Fruit fly (Drosophila melanogaster) whole organism, embryonic: Measurements from ENCODE around the gene RpS15Aa.
A peak's percentile ranks its signal among the peaks of the same experiment; 100 is the strongest.

ENCODE experiments used
- ATbp ChIP-seq: fragments of 200-800 bp; sonication (Bioruptor generic); optimal IDR thresholded peaks from 2 replicates; lab custom pipeline; 2017; ENCODE audit warnings: missing biosample characterization, mild to moderate bottlenecking, missing genetic modification characterization, missing genetic modification reagents
- Antp ChIP-seq: fragments of 200-800 bp; sonication (Bioruptor generic); optimal IDR thresholded peaks from 3 replicates; lab custom pipeline; 2016; ENCODE audit warnings: missing biosample characterization, missing genetic modification characterization
- Asciz ChIP-seq: fragments of 200-800 bp; sonication (Bioruptor generic); optimal IDR thresholded peaks from 2 replicates; lab custom pipeline; 2017; ENCODE audit warnings: missing biosample characterization, mild to moderate bottlenecking, missing genetic modification characterization, missing genetic modification reagents
- CG10321 ChIP-seq: fragments of 200-800 bp; sonication (Bioruptor generic); IDR thresholded peaks from 2 replicates; pipeline ENCODE4 v1.3.6; 2022; ENCODE audit warnings: missing biosample characterization, missing genetic modification characterization
- CG10959 ChIP-seq: fragments of 200-800 bp; sonication (Bioruptor generic); IDR thresholded peaks from 2 replicates; pipeline ENCODE4 v1.3.6; 2022; ENCODE audit warnings: missing biosample characterization, missing genetic modification characterization
- CG1233 ChIP-seq: fragments of 200-800 bp; sonication (Bioruptor generic); optimal IDR thresholded peaks from 4 replicates; lab custom pipeline; 2018; ENCODE audit warnings: missing biosample characterization, mild to moderate bottlenecking, missing genetic modification characterization
- CG12744 ChIP-seq: fragments of 200-800 bp; sonication (Bioruptor generic); optimal IDR thresholded peaks from 2 replicates; lab custom pipeline; 2016; ENCODE audit warnings: missing biosample characterization, missing genetic modification characterization
- CG15601 ChIP-seq: fragments of 200-800 bp; sonication (Bioruptor generic); optimal IDR thresholded peaks from 3 replicates; lab custom pipeline; 2019; ENCODE audit warnings: missing biosample characterization, mild to moderate bottlenecking, missing genetic modification characterization, moderate library complexity
- CG1602 ChIP-seq: fragments of 200-800 bp; sonication (Bioruptor generic); optimal IDR thresholded peaks from 3 replicates; lab custom pipeline; 2016; ENCODE audit warnings: missing biosample characterization, missing genetic modification characterization
- CG17385 ChIP-seq: fragments of 200-800 bp; sonication (Bioruptor generic); optimal IDR thresholded peaks from 3 replicates; lab custom pipeline; 2018; ENCODE audit warnings: missing biosample characterization, mild to moderate bottlenecking, missing genetic modification characterization
- CG18619 ChIP-seq: fragments of 200-800 bp; sonication (Bioruptor generic); optimal IDR thresholded peaks from 3 replicates; lab custom pipeline; 2017; ENCODE audit warnings: missing biosample characterization, mild to moderate bottlenecking, missing genetic modification characterization
- CG2199 ChIP-seq: fragments of 200-800 bp; sonication (Bioruptor generic); IDR thresholded peaks from 3 replicates; pipeline ENCODE4 v1.3.6; 2022; ENCODE audit warnings: missing biosample characterization, missing genetic modification characterization
- CG30431 ChIP-seq: fragments of 200-800 bp; sonication (Bioruptor generic); optimal IDR thresholded peaks from 2 replicates; lab custom pipeline; 2017; ENCODE audit warnings: missing biosample characterization, missing genetic modification characterization
- CG34224 ChIP-seq: fragments of 200-800 bp; sonication (Bioruptor generic); IDR thresholded peaks from 3 replicates; pipeline ENCODE4 v1.3.6; 2022; ENCODE audit warnings: missing biosample characterization, missing genetic modification characterization; ENCODE audit not compliant: partially characterized antibody
- CG3838 ChIP-seq: fragments of 200-800 bp; sonication (Bioruptor generic); optimal IDR thresholded peaks from 3 replicates; lab custom pipeline; 2016; ENCODE audit warnings: missing biosample characterization, missing genetic modification characterization
- CG4707 ChIP-seq: fragments of 200-800 bp; sonication (Bioruptor generic); optimal IDR thresholded peaks from 2 replicates; lab custom pipeline; 2018; ENCODE audit warnings: missing biosample characterization, mild to moderate bottlenecking, missing genetic modification characterization, moderate library complexity
- CG6813 ChIP-seq: fragments of 200-800 bp; sonication (Bioruptor generic); optimal IDR thresholded peaks from 2 replicates; lab custom pipeline; 2017; ENCODE audit warnings: missing biosample characterization, missing genetic modification characterization, mild to moderate bottlenecking, moderate library complexity, missing genetic modification reagents
- CG8089 ChIP-seq: fragments of 200-800 bp; sonication (Bioruptor generic); optimal IDR thresholded peaks from 3 replicates; lab custom pipeline; 2016; ENCODE audit warnings: missing biosample characterization, missing genetic modification characterization
- CG8359 ChIP-seq: fragments of 200-800 bp; sonication (Bioruptor generic); optimal IDR thresholded peaks from 2 replicates; lab custom pipeline; 2017; ENCODE audit warnings: missing biosample characterization, mild to moderate bottlenecking, missing genetic modification characterization, borderline replicate concordance
- D19A ChIP-seq: fragments of 200-800 bp; optimal IDR thresholded peaks from 3 replicates; lab custom pipeline; 2019; ENCODE audit warnings: missing biosample characterization, mild to moderate bottlenecking, missing genetic modification characterization, moderate library complexity
- D19B ChIP-seq: fragments of 200-800 bp; sonication (Bioruptor generic); optimal IDR thresholded peaks from 2 replicates; lab custom pipeline; 2017; ENCODE audit warnings: missing biosample characterization, mild to moderate bottlenecking, missing genetic modification characterization
- Dll ChIP-seq: fragments of 200-800 bp; sonication (Bioruptor generic); IDR thresholded peaks from 4 replicates; pipeline ENCODE4 v1.3.6; 2022; ENCODE audit warnings: missing biosample characterization, missing genetic modification characterization; ENCODE audit not compliant: partially characterized antibody
- ERR ChIP-seq: fragments of 200-800 bp; sonication (Bioruptor generic); optimal IDR thresholded peaks from 2 replicates; lab custom pipeline; 2016; ENCODE audit warnings: missing biosample characterization, missing genetic modification characterization
- Ets97D ChIP-seq: fragments of 200-800 bp; sonication (Bioruptor generic); optimal IDR thresholded peaks from 3 replicates; lab custom pipeline; 2016; ENCODE audit warnings: missing biosample characterization, missing genetic modification characterization
- Gsc ChIP-seq: fragments of 200-800 bp; sonication (Bioruptor generic); IDR thresholded peaks from 2 replicates; pipeline ENCODE4 v1.3.6; 2022; ENCODE audit warnings: missing biosample characterization, missing genetic modification characterization
- MBD-R2 ChIP-seq: fragments of 200-800 bp; sonication (Bioruptor generic); IDR thresholded peaks from 2 replicates; pipeline ENCODE4 v1.3.6; 2022; ENCODE audit warnings: missing biosample characterization, missing genetic modification characterization
- NfI ChIP-seq: fragments of 200-800 bp; sonication (Bioruptor generic); optimal IDR thresholded peaks from 3 replicates; lab custom pipeline; 2018; ENCODE audit warnings: missing biosample characterization, mild to moderate bottlenecking, missing genetic modification characterization, moderate library complexity
- Poxn ChIP-seq: fragments of 200-800 bp; sonication (Bioruptor generic); IDR thresholded peaks from 2 replicates; pipeline ENCODE4 v1.3.6; 2022; ENCODE audit warnings: missing biosample characterization, missing genetic modification characterization
- Rx ChIP-seq: fragments of 200-800 bp; sonication (Bioruptor generic); IDR thresholded peaks from 2 replicates; pipeline ENCODE4 v1.3.6; 2022; ENCODE audit warnings: missing biosample characterization, missing genetic modification characterization
- Sox102F ChIP-seq: fragments of 200-800 bp; sonication (Bioruptor generic); optimal IDR thresholded peaks from 2 replicates; lab custom pipeline; 2018; ENCODE audit warnings: missing biosample characterization, mild to moderate bottlenecking, missing genetic modification characterization, moderate library complexity
- Spps ChIP-seq: fragments of 200-800 bp; sonication (Bioruptor generic); optimal IDR thresholded peaks from 2 replicates; lab custom pipeline; 2018; ENCODE audit warnings: missing biosample characterization, mild to moderate bottlenecking, missing genetic modification characterization
- Sry-δ ChIP-seq: fragments of 200-800 bp; sonication (Bioruptor generic); optimal IDR thresholded peaks from 2 replicates; lab custom pipeline; 2016; ENCODE audit warnings: missing biosample characterization, missing genetic modification characterization
- Taf1 ChIP-seq: fragments of 200-800 bp; sonication (Bioruptor generic); IDR thresholded peaks from 2 replicates; pipeline ENCODE4 v1.3.6; 2022; ENCODE audit warnings: missing biosample characterization, missing genetic modification characterization
- aop ChIP-seq: fragments of 200-800 bp; sonication (Bioruptor generic); IDR thresholded peaks from 2 replicates; pipeline ENCODE4 v1.3.6; 2022; ENCODE audit warnings: missing biosample characterization, missing genetic modification characterization
- ase ChIP-seq: fragments of 200-800 bp; sonication (Bioruptor generic); IDR thresholded peaks from 3 replicates; pipeline ENCODE4 v1.3.6; 2022; ENCODE audit warnings: missing biosample characterization, missing genetic modification characterization
- bab2 ChIP-seq: fragments of 200-800 bp; sonication (Bioruptor generic); optimal IDR thresholded peaks from 2 replicates; lab custom pipeline; 2016; ENCODE audit warnings: missing biosample characterization, missing genetic modification characterization
- corto ChIP-seq: fragments of 200-800 bp; sonication (Bioruptor generic); optimal IDR thresholded peaks from 2 replicates; lab custom pipeline; 2016; ENCODE audit warnings: missing biosample characterization, mild to moderate bottlenecking, missing genetic modification characterization, moderate library complexity
- crc ChIP-seq: fragments of 200-800 bp; sonication (Bioruptor generic); optimal IDR thresholded peaks from 2 replicates; lab custom pipeline; 2016; ENCODE audit warnings: missing biosample characterization, missing genetic modification characterization
- cwo ChIP-seq: fragments of 200-800 bp; sonication (Bioruptor generic); optimal IDR thresholded peaks from 3 replicates; lab custom pipeline; 2017; ENCODE audit warnings: missing biosample characterization, missing genetic modification characterization, mild to moderate bottlenecking, moderate library complexity, missing genetic modification reagents
- emc ChIP-seq: fragments of 200-800 bp; sonication (Bioruptor generic); optimal IDR thresholded peaks from 2 replicates; lab custom pipeline; 2016; ENCODE audit warnings: missing biosample characterization, missing genetic modification characterization
- gfzf ChIP-seq: fragments of 200-800 bp; sonication (Bioruptor generic); optimal IDR thresholded peaks from 2 replicates; lab custom pipeline; 2016; ENCODE audit warnings: missing biosample characterization, mild to moderate bottlenecking, missing genetic modification characterization, moderate library complexity
- nmo ChIP-seq: fragments of 200-800 bp; sonication (Bioruptor generic); optimal IDR thresholded peaks from 2 replicates; lab custom pipeline; 2018; ENCODE audit warnings: missing biosample characterization, mild to moderate bottlenecking, missing genetic modification characterization, moderate library complexity
- p53 ChIP-seq: fragments of 200-800 bp; sonication (Bioruptor generic); optimal IDR thresholded peaks from 2 replicates; lab custom pipeline; 2016; ENCODE audit warnings: missing biosample characterization, missing genetic modification characterization
- pb ChIP-seq: fragments of 200-800 bp; sonication (Bioruptor generic); optimal IDR thresholded peaks from 3 replicates; lab custom pipeline; 2016; ENCODE audit warnings: missing biosample characterization, missing genetic modification characterization
- slbo ChIP-seq: fragments of 200-800 bp; sonication (Bioruptor generic); IDR thresholded peaks from 2 replicates; pipeline ENCODE4 v1.3.6; 2022; ENCODE audit warnings: missing biosample characterization, missing genetic modification characterization
- toy ChIP-seq: fragments of 200-800 bp; sonication (Bioruptor generic); IDR thresholded peaks from 2 replicates; pipeline ENCODE4 v1.3.6; 2022; ENCODE audit warnings: missing biosample characterization, missing genetic modification characterization
- unc-4 ChIP-seq: fragments of 200-800 bp; sonication (Bioruptor generic); IDR thresholded peaks from 2 replicates; pipeline ENCODE4 v1.3.6; 2022; ENCODE audit warnings: missing biosample characterization, missing genetic modification characterization; ENCODE audit not compliant: partially characterized antibody
- z ChIP-seq: fragments of 200-800 bp; sonication (Bioruptor generic); IDR thresholded peaks from 3 replicates; pipeline ENCODE4 v1.3.6; 2022; ENCODE audit warnings: missing biosample characterization, missing genetic modification characterization
- zfh1 ChIP-seq: fragments of 200-800 bp; sonication (Bioruptor generic); IDR thresholded peaks from 3 replicates; pipeline ENCODE4 v1.3.6; 2022; ENCODE audit warnings: missing biosample characterization, missing genetic modification characterization

RpS15Aa gene

DNA sequence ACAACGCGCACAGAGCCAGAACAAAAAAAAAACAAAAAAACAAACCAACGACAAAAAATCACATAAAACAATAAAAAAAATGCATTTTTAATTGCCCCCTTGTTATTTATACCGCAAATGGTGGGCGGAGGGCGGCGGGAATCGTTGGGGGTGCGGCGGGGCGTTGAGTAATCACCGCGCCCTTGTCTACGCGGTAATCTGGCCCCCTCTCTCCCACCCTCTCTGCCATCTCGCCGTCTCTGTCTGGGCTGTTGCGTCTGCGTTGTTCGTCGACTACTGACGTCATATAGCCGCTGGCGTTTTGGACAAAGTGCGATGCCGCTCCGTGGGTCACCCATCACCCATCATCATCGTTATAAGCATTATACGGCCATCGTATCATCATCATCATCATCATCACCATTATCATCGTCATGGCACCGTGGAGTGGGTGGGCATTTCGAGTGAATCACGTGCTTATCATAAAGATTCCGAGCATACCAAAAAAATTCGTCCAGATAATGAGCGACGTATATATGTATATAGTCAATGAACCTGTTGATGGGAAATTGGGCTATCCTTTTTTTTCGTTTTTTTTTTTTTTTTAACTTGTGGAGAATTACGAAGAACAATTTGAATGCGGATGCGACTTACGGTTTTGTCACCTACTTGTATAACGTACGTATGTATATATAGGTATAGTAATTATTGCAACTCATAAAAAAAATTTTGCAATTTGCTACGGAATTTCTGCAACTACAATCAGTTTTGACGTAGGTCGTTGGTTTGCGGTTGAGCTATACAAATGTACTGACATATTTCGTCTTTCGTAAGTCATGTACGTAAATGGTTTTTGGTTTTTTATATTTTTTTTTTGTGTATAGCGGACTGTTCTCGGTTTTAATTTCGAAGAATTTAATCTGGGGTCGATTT lies 34.6 kb downstream of the RpS15Aa start (continued):
- TF ChIP-seq MBD-R2 (GFP tag; lab: Robert Waterston, UW) (no peak), nmo (GFP tag; lab: Kevin White, UChicago) (no peak), ATbp (GFP tag; lab: Kevin White, UChicago) (peak; percentile 8), CG30431 (GFP tag; lab: Kevin White, UChicago) (no peak), Taf1 (GFP tag; lab: Robert Waterston, UW) (no peak), Ets97D (GFP tag; lab: Kevin White, UChicago) (no peak), corto (no peak), CG1602 (GFP tag; lab: Kevin White, UChicago) (no peak), Asciz (GFP tag; lab: Kevin White, UChicago) (no peak), ERR (GFP tag; lab: Kevin White, UChicago) (no peak), aop (no peak), slbo (peak; percentile 36; the same call in 1 of the 2 replicates), CG8359 (GFP tag; lab: Kevin White, UChicago) (no peak), D19A (tag; lab: Kevin White, UChicago) (no peak), CG18619 (GFP tag; lab: Kevin White, UChicago) (no peak), emc (GFP tag; lab: Kevin White, UChicago) (no peak), zfh1 (GFP tag; lab: Robert Waterston, UW) (no peak), CG15601 (no peak), CG10959 (GFP tag; lab: Robert Waterston, UW) (no peak), bab2 (GFP tag; lab: Kevin White, UChicago) (no peak), cwo (GFP tag; lab: Kevin White, UChicago) (peak; percentile 89), CG8089 (GFP tag; lab: Kevin White, UChicago) (no peak), D19B (GFP tag; lab: Kevin White, UChicago) (no peak), gfzf (no peak), Sry-δ (no peak), CG34224 (GFP tag; lab: Robert Waterston, UW) (no peak; the same call in 2 of the 3 replicates), Dll (GFP tag; lab: Robert Waterston, UW) (no peak), p53 (GFP tag; lab: Kevin White, UChicago) (no peak), pb (GFP tag; lab: Kevin White, UChicago) (no peak), unc-4 (GFP tag; lab: Robert Waterston, UW) (no peak), toy (GFP tag; lab: Robert Waterston, UW) (no peak), CG6813 (GFP tag; lab: Kevin White, UChicago) (no peak), Poxn (GFP tag; lab: Robert Waterston, UW) (no peak), CG1233 (GFP tag; lab: Kevin White, UChicago) (no peak), Spps (tag; lab: Kevin White, UChicago) (no peak), CG10321 (GFP tag; lab: Robert Waterston, UW) (peak; percentile 69), Gsc (no peak), Rx (GFP tag; lab: Robert Waterston, UW) (no peak), CG2199 (GFP tag; lab: Robert Waterston, UW) (no peak), CG17385 (GFP tag; lab: Kevin White, UChicago) (no peak), Sox102F (GFP tag; lab: Kevin White, UChicago) (no peak), NfI (no peak), CG3838 (no peak), crc (no peak), CG4707 (GFP tag; lab: Kevin White, UChicago) (peak; percentile 23), CG12744 (GFP tag; lab: Kevin White, UChicago) (no peak), Antp (GFP tag; lab: Kevin White, UChicago) (no peak), ase (no peak), z (GFP tag; lab: Robert Waterston, UW) (no peak)
